Fruit fly (Drosophila melanogaster): ENCODE data around the gene Graf.

The Graf gene

dm6 chrX:15748945-15749344, 11.6 kb downstream of the Graf start, which contains the start of gene Mvd:
TSS of gene Mvd (plus strand) at chrX:15749166.
- no peak for TF ChIP-seq Myc (optimal IDR thresholded peaks at IDR 0.05)

- TF ChIP-seq Sin3A (optimal IDR thresholded peaks at IDR 0.05) (no peak), insv (optimal IDR thresholded peaks at IDR 0.05) (no peak), psq (optimal IDR thresholded peaks at IDR 0.05) (no peak), Myc (optimal IDR thresholded peaks at IDR 0.05) (no peak), h (optimal IDR thresholded peaks at IDR 0.05) (no peak), ttk (optimal IDR thresholded peaks at IDR 0.05) (no peak)
Observed at dm6 chrX:15746682-15747196, 13.8 kb downstream of the Graf start.

dm6 chrX:15745905-15746681, 14.4 kb downstream of the Graf start, which contains the start of the genes CG8944 and CCT6:
TSS of gene CG8944 (minus strand) at chrX:15746231.
TSS of gene CCT6 (plus strand) at chrX:15746648.
- TF ChIP-seq Myc (optimal IDR thresholded peaks at IDR 0.05) (no peak), insv (optimal IDR thresholded peaks at IDR 0.05) (no peak), h (optimal IDR thresholded peaks at IDR 0.05) (no peak), psq (optimal IDR thresholded peaks at IDR 0.05) (no peak), Sin3A (optimal IDR thresholded peaks at IDR 0.05) (no peak), ttk (optimal IDR thresholded peaks at IDR 0.05) (no peak)

DNA sequence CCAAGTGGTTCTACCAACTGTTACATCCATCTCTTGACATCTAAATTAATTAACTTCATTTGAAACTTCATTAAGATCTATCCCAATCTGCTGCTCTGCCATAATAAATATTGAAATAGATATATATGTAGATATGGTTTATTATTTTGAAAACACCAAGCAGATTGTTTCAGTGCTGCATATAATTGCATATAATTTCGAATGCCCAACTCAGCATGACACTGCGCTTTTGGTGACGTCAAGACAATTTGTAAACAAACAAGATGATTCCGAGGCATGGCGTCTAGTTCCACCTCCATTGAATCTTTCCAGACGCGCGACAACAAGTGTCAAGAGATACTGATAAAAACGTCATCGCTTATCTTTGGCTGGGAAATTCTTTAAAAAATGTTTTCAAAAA, 19.7 kb downstream of the Graf start:
- TF ChIP-seq psq (optimal IDR thresholded peaks at IDR 0.05) (no peak), Sin3A (optimal IDR thresholded peaks at IDR 0.05) (no peak), h (optimal IDR thresholded peaks at IDR 0.05) (no peak), Myc (optimal IDR thresholded peaks at IDR 0.05) (no peak), insv (optimal IDR thresholded peaks at IDR 0.05) (no peak), ttk (optimal IDR thresholded peaks at IDR 0.05) (no peak)

dm6 chrX:15740288-15740726, 20.2 kb downstream of the Graf start:
- TF ChIP-seq insv (optimal IDR thresholded peaks at IDR 0.05) = no peak
- TF ChIP-seq h (optimal IDR thresholded peaks at IDR 0.05) = no peak
- no peak for TF ChIP-seq psq (optimal IDR thresholded peaks at IDR 0.05)
- TF ChIP-seq ttk (optimal IDR thresholded peaks at IDR 0.05) = no peak
- TF ChIP-seq Myc (optimal IDR thresholded peaks at IDR 0.05) = no peak
- TF ChIP-seq Sin3A (optimal IDR thresholded peaks at IDR 0.05) = no peak

dm6 chrX:15738890-15739550, 21.5 kb downstream of the Graf start, which contains the start of the genes CG11679 and CG8206:
TSS of gene CG11679 (minus strand) at chrX:15738954.
TSS of gene CG8206 (plus strand) at chrX:15739230.
- TF ChIP-seq Sin3A (optimal IDR thresholded peaks at IDR 0.05) = no peak
- no peak for TF ChIP-seq ttk (optimal IDR thresholded peaks at IDR 0.05)
- TF ChIP-seq Myc (optimal IDR thresholded peaks at IDR 0.05) = no peak
- no peak for TF ChIP-seq h (optimal IDR thresholded peaks at IDR 0.05)
- no peak for TF ChIP-seq insv (optimal IDR thresholded peaks at IDR 0.05)

DNA sequence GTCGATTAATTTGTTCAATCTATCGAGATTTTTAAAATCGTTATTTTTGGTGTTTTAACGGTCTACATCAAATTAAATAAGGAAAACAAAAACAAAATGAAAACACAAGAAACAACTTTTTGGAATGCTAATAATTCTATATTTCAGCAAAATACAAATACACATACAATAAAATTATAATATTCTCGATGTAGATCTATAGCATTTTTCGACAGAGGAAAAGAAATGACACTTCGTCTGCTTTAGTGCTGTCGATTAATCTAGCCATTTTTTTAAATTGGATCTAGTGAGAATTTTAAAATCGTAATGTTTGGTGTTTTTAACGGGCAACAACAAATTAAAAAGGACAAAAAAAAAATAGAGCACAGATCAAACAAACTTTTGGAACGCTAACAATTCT, 23.4 kb downstream of the Graf start, which contains the start of gene Arp6:
Gene Arp6, minus strand, starts transcription at position 11 of the 400 bp plus-strand sequence.
- TF ChIP-seq Sin3A (optimal IDR thresholded peaks at IDR 0.05) (no peak), h (optimal IDR thresholded peaks at IDR 0.05) (no peak), insv (optimal IDR thresholded peaks at IDR 0.05) (no peak), Myc (optimal IDR thresholded peaks at IDR 0.05) (no peak), ttk (optimal IDR thresholded peaks at IDR 0.05) (no peak), psq (optimal IDR thresholded peaks at IDR 0.05) (no peak)

- TF ChIP-seq Sin3A (optimal IDR thresholded peaks at IDR 0.05) = no peak
- no peak for TF ChIP-seq insv (optimal IDR thresholded peaks at IDR 0.05)
- no peak for TF ChIP-seq psq (optimal IDR thresholded peaks at IDR 0.05)
- no peak for TF ChIP-seq ttk (optimal IDR thresholded peaks at IDR 0.05)
- no peak for TF ChIP-seq h (optimal IDR thresholded peaks at IDR 0.05)
- no peak for TF ChIP-seq Myc (optimal IDR thresholded peaks at IDR 0.05)
Observed at dm6 chrX:15733995-15734394, 26.5 kb downstream of the Graf start, which contains the start of the genes CG12379 and MagR. TSS of gene CG12379 (minus strand) at chrX:15733996. TSS of gene MagR (plus strand) at chrX:15734270.

- TF ChIP-seq Sin3A (optimal IDR thresholded peaks at IDR 0.05) (no peak), Myc (optimal IDR thresholded peaks at IDR 0.05) (no peak)
Observed at dm6 chrX:15733192-15733892, 27.2 kb downstream of the Graf start.

dm6 chrX:15731968-15732367, 28.6 kb downstream of the Graf start, which contains the start of gene CG8191:
TSS of gene CG8191 (plus strand) at chrX:15732178.
- TF ChIP-seq Sin3A (optimal IDR thresholded peaks at IDR 0.05) (no peak), ttk (optimal IDR thresholded peaks at IDR 0.05) (no peak), Myc (optimal IDR thresholded peaks at IDR 0.05) (no peak), insv (optimal IDR thresholded peaks at IDR 0.05) (no peak), psq (optimal IDR thresholded peaks at IDR 0.05) (no peak), h (optimal IDR thresholded peaks at IDR 0.05) (no peak)

- no peak for TF ChIP-seq h (optimal IDR thresholded peaks at IDR 0.05)
- TF ChIP-seq psq (optimal IDR thresholded peaks at IDR 0.05) = no peak
- no peak for TF ChIP-seq Myc (optimal IDR thresholded peaks at IDR 0.05)
- TF ChIP-seq insv (optimal IDR thresholded peaks at IDR 0.05) = no peak
- TF ChIP-seq ttk (optimal IDR thresholded peaks at IDR 0.05) = no peak
- TF ChIP-seq Sin3A (optimal IDR thresholded peaks at IDR 0.05) = no peak
Observed at dm6 chrX:15712409-15712808, 48.1 kb downstream of the Graf start, which contains the start of gene HUWE1. TSS of gene HUWE1 (plus strand) at chrX:15712628.
